Worm (Caenorhabditis elegans): ENCODE data around the gene C01G10.14.

DNA sequence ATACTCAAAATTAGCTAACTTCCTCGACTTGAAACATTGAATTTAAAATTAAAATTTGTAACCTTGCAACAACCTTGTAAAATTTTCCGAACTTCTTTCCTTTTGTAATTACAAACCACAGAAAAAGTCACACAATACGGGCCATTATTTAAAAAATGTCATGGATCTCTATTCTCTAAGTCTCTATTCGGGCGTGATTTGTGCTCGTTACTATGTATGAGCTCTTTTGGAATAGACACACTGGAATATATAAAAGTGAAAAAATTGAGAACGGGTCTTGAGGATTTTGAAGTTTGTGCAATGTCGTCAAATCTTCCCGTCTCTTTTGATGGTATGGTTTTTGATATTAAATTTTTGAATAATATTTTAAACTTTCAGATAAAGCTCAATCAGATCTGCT, 22.2 kb upstream of the C01G10.14 start, which contains the start of gene srr-7:
- no peak for TF ChIP-seq hnd-1 (tag; optimal IDR thresholded peaks at IDR 0.05)
- TF ChIP-seq B0310.2 (tag; optimal IDR thresholded peaks at IDR 0.05): no peak
